Worm (Caenorhabditis elegans) whole organism, L1 larva: ENCODE data around the gene fbxa-214.
A peak's percentile ranks its signal among the peaks of the same experiment; 100 is the strongest.

Experiments used
- C16A3.4 ChIP-seq: fragments of 150-350 bp; optimal IDR thresholded peaks from 2 replicates; lab custom pipeline; 2014; ENCODE audit warnings: missing biosample characterization, missing genetic modification characterization
- aha-1 ChIP-seq: fragments of 150-350 bp; optimal IDR thresholded peaks from 2 replicates; lab custom pipeline; 2014; ENCODE audit warnings: missing biosample characterization, missing genetic modification characterization
- aly-2 ChIP-seq: fragments of 150-350 bp; optimal IDR thresholded peaks from 2 replicates; lab custom pipeline; 2014; ENCODE audit warnings: missing biosample characterization, missing genetic modification characterization
- blmp-1 ChIP-seq: fragments of 150-350 bp; optimal IDR thresholded peaks from 2 replicates; lab custom pipeline; 2014; ENCODE audit warnings: missing biosample characterization, missing genetic modification characterization
- ceh-63 ChIP-seq: fragments of 200-800 bp; sonication (Bioruptor generic); optimal IDR thresholded peaks from 2 replicates; lab custom pipeline; 2018; ENCODE audit warnings: mild to moderate bottlenecking, missing genetic modification characterization, missing compliant biosample characterization
- ceh-82 ChIP-seq, 3 experiments: fragments of 150-350 bp in 1 of 3; sonication (generic microtip) in 2 of 3; optimal IDR thresholded peaks; 2 replicates each; lab custom pipeline; 2014 to 2017; ENCODE audit warnings: missing biosample characterization in 3 of 3, missing genetic modification characterization in 3 of 3
- ceh-88 ChIP-seq: fragments of 200-800 bp; sonication (Bioruptor generic); IDR thresholded peaks from 2 replicates; pipeline ENCODE4 v1.3.6; 2022; ENCODE audit warnings: missing genetic modification characterization, missing compliant biosample characterization
- ceh-90 ChIP-seq: sonication (generic microtip); optimal IDR thresholded peaks from 2 replicates; lab custom pipeline; 2016; ENCODE audit warnings: missing genetic modification characterization, missing compliant biosample characterization
- efl-1 ChIP-seq, 4 experiments: fragments of 150-350 bp; optimal IDR thresholded peaks in 3 of 4; peaks in 1 of 4; 1 replicate in 1 of 4; 2 replicates in 3 of 4; lab custom pipeline; 2014; ENCODE audit warnings: missing biosample characterization in 2 of 4, missing genetic modification characterization in 2 of 4, missing genetic modification reagents in 2 of 4
- efl-3 ChIP-seq: fragments of 200-800 bp; sonication (Bioruptor generic); optimal IDR thresholded peaks from 2 replicates; lab custom pipeline; 2018; ENCODE audit warnings: mild to moderate bottlenecking, missing genetic modification characterization, missing compliant biosample characterization
- elt-2 ChIP-seq: sonication (generic microtip); optimal IDR thresholded peaks from 2 replicates; lab custom pipeline; 2016; ENCODE audit warnings: missing genetic modification characterization, mild to moderate bottlenecking, inconsistent platforms, missing compliant biosample characterization, missing genetic modification reagents
- elt-3 ChIP-seq, 6 experiments: fragments of 150-350 bp in 1 of 6; sonication (generic microtip); optimal IDR thresholded peaks; 2 replicates each; lab custom pipeline; 2017 to 2018; ENCODE audit warnings: missing biosample characterization in 6 of 6, missing genetic modification characterization in 6 of 6, inconsistent platforms in 1 of 6
- fkh-4 ChIP-seq: sonication (generic microtip); optimal IDR thresholded peaks from 2 replicates; lab custom pipeline; 2016; ENCODE audit warnings: missing compliant biosample characterization, missing genetic modification characterization, borderline replicate concordance
- grh-1 ChIP-seq: fragments of 200-800 bp; sonication (Bioruptor generic); IDR thresholded peaks from 2 replicates; pipeline ENCODE4 v1.3.6; 2022; ENCODE audit warnings: missing genetic modification reagents, missing genetic modification characterization, missing compliant biosample characterization
- hpl-2 ChIP-seq: fragments of 150-350 bp; optimal IDR thresholded peaks from 2 replicates; lab custom pipeline; 2014; ENCODE audit warnings: missing biosample characterization, missing genetic modification reagents, missing genetic modification characterization
- isw-1 ChIP-seq: fragments of 200-800 bp; sonication (Bioruptor generic); IDR thresholded peaks from 2 replicates; pipeline ENCODE4 v1.3.6; 2022; ENCODE audit warnings: missing genetic modification characterization, missing compliant biosample characterization
- jun-1 ChIP-seq: fragments of 150-350 bp; optimal IDR thresholded peaks from 2 replicates; lab custom pipeline; 2014; ENCODE audit warnings: missing biosample characterization, missing genetic modification reagents, missing genetic modification characterization
- lin-39 ChIP-seq: fragments of 150-350 bp; optimal IDR thresholded peaks from 2 replicates; lab custom pipeline; 2014; ENCODE audit warnings: missing biosample characterization, missing genetic modification reagents, missing genetic modification characterization
- mdl-1 ChIP-seq, 2 experiments: fragments of 150-350 bp; optimal IDR thresholded peaks; 2 replicates each; lab custom pipeline; 2014 to 2017; ENCODE audit warnings: missing biosample characterization in 2 of 2, missing genetic modification characterization in 2 of 2, inconsistent platforms in 1 of 2
- nhr-19 ChIP-seq: fragments of 200-800 bp; sonication (Bioruptor generic); conservative IDR thresholded peaks from 2 replicates; pipeline ENCODE4 v1.3.6; 2022; ENCODE audit warnings: missing genetic modification characterization, missing compliant biosample characterization
- nhr-20 ChIP-seq: sonication (generic microtip); optimal IDR thresholded peaks from 2 replicates; lab custom pipeline; 2016; ENCODE audit warnings: mild to moderate bottlenecking, missing genetic modification characterization, missing compliant biosample characterization
- nhr-47 ChIP-seq: sonication (generic microtip); optimal IDR thresholded peaks from 2 replicates; lab custom pipeline; 2016; ENCODE audit warnings: mild to moderate bottlenecking, missing genetic modification characterization, moderate library complexity, missing compliant biosample characterization
- nhr-77 ChIP-seq: fragments of 150-350 bp; optimal IDR thresholded peaks from 2 replicates; lab custom pipeline; 2014; ENCODE audit warnings: missing biosample characterization, missing genetic modification characterization
- nhr-84 ChIP-seq: sonication (generic microtip); optimal IDR thresholded peaks from 2 replicates; lab custom pipeline; 2017; ENCODE audit warnings: missing biosample characterization, missing genetic modification characterization
- pag-3 ChIP-seq: sonication (generic microtip); optimal IDR thresholded peaks from 2 replicates; lab custom pipeline; 2017; ENCODE audit warnings: missing genetic modification characterization, mild to moderate bottlenecking, missing compliant biosample characterization, antibody characterized with exemption, borderline replicate concordance; ENCODE audit not compliant: insufficient read depth
- pax-3 ChIP-seq: fragments of 200-800 bp; sonication (Bioruptor generic); optimal IDR thresholded peaks from 2 replicates; lab custom pipeline; 2018; ENCODE audit warnings: mild to moderate bottlenecking, missing genetic modification characterization, moderate library complexity, missing compliant biosample characterization
- pqm-1 ChIP-seq: sonication (generic microtip); optimal IDR thresholded peaks from 3 replicates; lab custom pipeline; 2017; ENCODE audit warnings: missing biosample characterization, missing genetic modification characterization
- snpc-4 ChIP-seq: fragments of 150-350 bp; optimal IDR thresholded peaks from 2 replicates; lab custom pipeline; 2014; ENCODE audit warnings: missing biosample characterization, missing genetic modification characterization
- sox-4 ChIP-seq: sonication (generic microtip); optimal IDR thresholded peaks from 2 replicates; lab custom pipeline; 2016; ENCODE audit warnings: missing genetic modification characterization, missing compliant biosample characterization
- sptf-1 ChIP-seq: fragments of 150-350 bp; optimal IDR thresholded peaks from 2 replicates; lab custom pipeline; 2014; ENCODE audit warnings: missing biosample characterization, missing genetic modification characterization
- tbx-2 ChIP-seq: sonication (generic microtip); optimal IDR thresholded peaks from 2 replicates; lab custom pipeline; 2016; ENCODE audit warnings: missing genetic modification characterization, missing compliant biosample characterization
- tlp-1 ChIP-seq: fragments of 150-350 bp; optimal IDR thresholded peaks from 2 replicates; lab custom pipeline; 2014; ENCODE audit warnings: missing biosample characterization, missing genetic modification characterization
- unc-62 ChIP-seq: fragments of 150-350 bp; optimal IDR thresholded peaks from 2 replicates; lab custom pipeline; 2014; ENCODE audit warnings: missing biosample characterization, missing genetic modification reagents, missing genetic modification characterization
- unc-86 ChIP-seq: sonication (generic microtip); optimal IDR thresholded peaks from 2 replicates; lab custom pipeline; 2016; ENCODE audit warnings: missing genetic modification characterization, missing compliant biosample characterization
- unc-98 ChIP-seq: fragments of 200-800 bp; sonication (Bioruptor generic); IDR thresholded peaks from 2 replicates; pipeline ENCODE4 v1.3.6; 2022; ENCODE audit warnings: missing genetic modification characterization, missing compliant biosample characterization
- xbp-1 ChIP-seq: sonication (generic microtip); optimal IDR thresholded peaks from 2 replicates; lab custom pipeline; 2016; ENCODE audit warnings: missing genetic modification characterization, missing compliant biosample characterization
- zag-1 ChIP-seq: fragments of 150-350 bp; optimal IDR thresholded peaks from 2 replicates; lab custom pipeline; 2014; ENCODE audit warnings: missing biosample characterization, missing genetic modification characterization
- zip-4 ChIP-seq: fragments of 200-800 bp; sonication (Bioruptor generic); optimal IDR thresholded peaks from 2 replicates; lab custom pipeline; 2018; ENCODE audit warnings: mild to moderate bottlenecking, missing genetic modification characterization, moderate library complexity, missing compliant biosample characterization
- ztf-11 ChIP-seq, 2 experiments: sonication (generic microtip); optimal IDR thresholded peaks; 2 replicates each; lab custom pipeline; 2016 to 2017; ENCODE audit warnings: missing genetic modification characterization in 2 of 2, missing biosample characterization in 1 of 2, missing compliant biosample characterization in 1 of 2

The fbxa-214 gene

ce11 chrV:6107474-6107873 is 37.6 kb upstream of the fbxa-214 start, which contains the start of gene cwf-19L1 (continued):
- TF ChIP-seq lin-39 (tag; lab: Kevin White, UChicago) (no peak), unc-98 (GFP tag; lab: Robert Waterston, UW) (peak; percentile 6; the same call in 1 of the 2 replicates), jun-1 (tag; lab: Kevin White, UChicago) (no peak), grh-1 (GFP tag; lab: Robert Waterston, UW) (peak; percentile 45; the same call in 1 of the 2 replicates), sptf-1 (tag; lab: Kevin White, UChicago) (no peak), unc-86 (peak; percentile 40), nhr-47 (peak; percentile 82), sox-4 (peak; percentile 65), ceh-63 (GFP tag; lab: Kevin White, UChicago) (no peak), pqm-1 (tag; lab: Kevin White, UChicago) (no peak), aha-1 (tag; lab: Kevin White, UChicago) (no peak), elt-3 (tag; optimal IDR thresholded peaks at IDR 0.05; lab: Kevin White, UChicago) (peak in 2 of 6 experiments; percentile 1 to 29), ceh-90 (peak; percentile 88), nhr-84 (tag; lab: Kevin White, UChicago) (no peak), tbx-2 (tag; lab: Kevin White, UChicago) (peak; percentile 79), mdl-1 (tag; optimal IDR thresholded peaks at IDR 0.05; lab: Kevin White, UChicago) (peak in 1 of 2 experiments; percentile 63), tlp-1 (tag; lab: Kevin White, UChicago) (no peak), nhr-77 (tag; lab: Kevin White, UChicago) (no peak), ztf-11 (tag; optimal IDR thresholded peaks at IDR 0.05; lab: Kevin White, UChicago) (peak in 1 of 2 experiments; percentile 79), zip-4 (GFP tag; lab: Kevin White, UChicago) (no peak), C16A3.4 (tag; lab: Kevin White, UChicago) (peak; percentile 53), zag-1 (tag; lab: Kevin White, UChicago) (no peak), nhr-20 (tag; lab: Kevin White, UChicago) (peak; percentile 73), nhr-19 (GFP tag; lab: Robert Waterston, UW) (peak; percentile 66), ceh-82 (tag; optimal IDR thresholded peaks at IDR 0.05; lab: Kevin White, UChicago) (peak; percentile 18 to 65 (median 60)), pax-3 (tag; lab: Kevin White, UChicago) (no peak), elt-2 (peak; percentile 24), snpc-4 (tag; lab: Kevin White, UChicago) (peak; percentile 24), pag-3 (no peak), aly-2 (tag; lab: Kevin White, UChicago) (no peak), hpl-2 (GFP tag; lab: Kevin White, UChicago) (no peak)

- peak; percentile 100 for TF ChIP-seq blmp-1 (tag; lab: Kevin White, UChicago)
- no peak for TF ChIP-seq ceh-88 (GFP tag; lab: Robert Waterston, UW)
- TF ChIP-seq sptf-1 (tag; lab: Kevin White, UChicago) = no peak
- no peak for TF ChIP-seq isw-1 (GFP tag; lab: Robert Waterston, UW)
- TF ChIP-seq, all 84 proteins: peak for 1
These were observed 35.5 kb upstream of the fbxa-214 start, which contains the start of gene atf-8 for ce11 chrV:6105374-6105773. Gene atf-8 (plus strand): TSS chrV:6105607.

DNA sequence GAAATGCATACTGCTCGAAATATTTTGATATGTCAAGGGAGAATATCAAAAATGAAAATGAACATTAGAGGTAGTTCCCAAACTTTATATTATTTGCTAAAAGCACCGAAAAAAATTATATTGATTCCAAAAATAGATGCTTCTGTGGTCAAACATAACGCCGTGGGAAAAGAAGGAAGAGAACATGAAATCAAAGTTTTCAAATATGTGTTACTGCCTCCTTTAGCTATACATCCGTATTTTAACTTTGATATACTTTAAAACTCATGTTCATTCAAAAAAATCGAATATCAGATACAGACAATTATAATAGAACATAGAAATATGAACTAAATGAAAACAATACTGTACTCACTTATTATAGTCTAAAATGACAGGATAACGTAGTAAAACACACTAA is 33.6 kb upstream of the fbxa-214 start, which contains the start of gene Y38A10A.11:
TSS of gene Y38A10A.11 (minus strand) at position 101 of the 400 bp plus-strand sequence.
- TF ChIP-seq aly-2 (tag; lab: Kevin White, UChicago) (no peak), nhr-77 (tag; lab: Kevin White, UChicago) (no peak), lin-39 (tag; lab: Kevin White, UChicago) (no peak), fkh-4 (tag; lab: Kevin White, UChicago) (no peak), efl-3 (GFP tag; lab: Kevin White, UChicago) (no peak), efl-1 (optimal IDR thresholded peaks at IDR 0.05; lab: Kevin White, UChicago) (no peak), efl-1 (GFP tag; optimal IDR thresholded peaks at IDR 0.05 in 1 of 2; lab: Kevin White, UChicago) (no peak), xbp-1 (tag; lab: Kevin White, UChicago) (no peak), ceh-63 (GFP tag; lab: Kevin White, UChicago) (no peak), unc-62 (no peak)
